Fruit fly (Drosophila melanogaster) whole organism, adult: ENCODE measurements around the gene Tep4.

Experiments
- CG11617 ChIP-seq: fragments of 200-800 bp; sonication (Bioruptor generic); optimal IDR thresholded peaks from 2 replicates; lab custom pipeline; 2017; ENCODE audit warnings: mild to moderate bottlenecking, missing biosample characterization, missing genetic modification reagents, missing genetic modification characterization
- CG12768 ChIP-seq: fragments of 200-800 bp; sonication (Bioruptor generic); optimal IDR thresholded peaks from 2 replicates; lab custom pipeline; 2017; ENCODE audit warnings: missing biosample characterization, missing genetic modification characterization, mild to moderate bottlenecking, moderate library complexity, missing genetic modification reagents
- CG14711 ChIP-seq: fragments of 200-800 bp; sonication (Bioruptor generic); optimal IDR thresholded peaks from 2 replicates; lab custom pipeline; 2018; ENCODE audit warnings: missing biosample characterization, mild to moderate bottlenecking, missing genetic modification characterization, moderate library complexity
- CG1620 ChIP-seq: fragments of 200-800 bp; sonication (Bioruptor generic); optimal IDR thresholded peaks from 2 replicates; lab custom pipeline; 2016; ENCODE audit warnings: missing biosample characterization, missing genetic modification characterization
- CG33017 ChIP-seq: fragments of 200-800 bp; sonication (Bioruptor generic); optimal IDR thresholded peaks from 2 replicates; lab custom pipeline; 2018; ENCODE audit warnings: missing biosample characterization, mild to moderate bottlenecking, missing genetic modification characterization, moderate library complexity
- CG5204 ChIP-seq: fragments of 200-800 bp; sonication (Bioruptor generic); optimal IDR thresholded peaks from 2 replicates; lab custom pipeline; 2016; ENCODE audit warnings: missing biosample characterization, missing genetic modification characterization
- CG7045 ChIP-seq: fragments of 200-800 bp; sonication (Bioruptor generic); optimal IDR thresholded peaks from 2 replicates; lab custom pipeline; 2017; ENCODE audit warnings: missing biosample characterization, mild to moderate bottlenecking, missing genetic modification characterization
- CG7101 ChIP-seq: fragments of 200-800 bp; sonication (Bioruptor generic); optimal IDR thresholded peaks from 2 replicates; lab custom pipeline; 2018; ENCODE audit warnings: missing biosample characterization, mild to moderate bottlenecking, missing genetic modification characterization, moderate library complexity
- Clk ChIP-seq: fragments of 200-800 bp; sonication (Bioruptor generic); optimal IDR thresholded peaks from 2 replicates; lab custom pipeline; 2017; ENCODE audit warnings: missing biosample characterization, missing genetic modification characterization
- Crg-1 ChIP-seq: fragments of 200-800 bp; sonication (Bioruptor generic); optimal IDR thresholded peaks from 2 replicates; lab custom pipeline; 2016; ENCODE audit warnings: missing biosample characterization, missing genetic modification characterization
- Hr96 ChIP-seq: fragments of 200-800 bp; sonication (Bioruptor generic); optimal IDR thresholded peaks from 2 replicates; lab custom pipeline; 2016; ENCODE audit warnings: missing biosample characterization, missing genetic modification characterization
- Mnt ChIP-seq: fragments of 200-800 bp; sonication (Bioruptor generic); optimal IDR thresholded peaks from 2 replicates; lab custom pipeline; 2016; ENCODE audit warnings: missing biosample characterization, mild to moderate bottlenecking, missing genetic modification characterization
- bab1 ChIP-seq: fragments of 200-800 bp; sonication (Bioruptor generic); optimal IDR thresholded peaks from 3 replicates; lab custom pipeline; 2019; ENCODE audit warnings: missing biosample characterization, mild to moderate bottlenecking, missing genetic modification characterization, moderate library complexity
- cic ChIP-seq: fragments of 200-800 bp; sonication (Bioruptor generic); optimal IDR thresholded peaks from 2 replicates; lab custom pipeline; 2017; ENCODE audit warnings: missing biosample characterization, mild to moderate bottlenecking, missing genetic modification characterization, moderate library complexity
- cnc ChIP-seq, 2 experiments: fragments of >200 bp; optimal IDR thresholded peaks; 2 replicates each; lab custom pipeline; 2017
- kay ChIP-seq: fragments of 200-800 bp; sonication (Bioruptor generic); peaks from one replicate; lab custom pipeline; 2016; ENCODE audit warnings: missing biosample characterization, missing genetic modification characterization, borderline replicate concordance
- ovo ChIP-seq: fragments of 200-800 bp; sonication (Bioruptor generic); optimal IDR thresholded peaks from 2 replicates; lab custom pipeline; 2016; ENCODE audit warnings: missing biosample characterization, missing genetic modification characterization
- pad ChIP-seq: fragments of 200-800 bp; sonication (Bioruptor generic); optimal IDR thresholded peaks from 3 replicates; lab custom pipeline; 2017; ENCODE audit warnings: missing biosample characterization, missing genetic modification characterization, mild to moderate bottlenecking, moderate library complexity, missing genetic modification reagents
- tj ChIP-seq: fragments of 200-800 bp; sonication (Bioruptor generic); optimal IDR thresholded peaks from 3 replicates; lab custom pipeline; 2017; ENCODE audit warnings: missing biosample characterization, mild to moderate bottlenecking, missing genetic modification characterization, moderate library complexity
- toe ChIP-seq: fragments of 200-800 bp; sonication (Bioruptor generic); optimal IDR thresholded peaks from 2 replicates; lab custom pipeline; 2016; ENCODE audit warnings: missing biosample characterization, missing genetic modification characterization

Gene Tep4

DNA sequence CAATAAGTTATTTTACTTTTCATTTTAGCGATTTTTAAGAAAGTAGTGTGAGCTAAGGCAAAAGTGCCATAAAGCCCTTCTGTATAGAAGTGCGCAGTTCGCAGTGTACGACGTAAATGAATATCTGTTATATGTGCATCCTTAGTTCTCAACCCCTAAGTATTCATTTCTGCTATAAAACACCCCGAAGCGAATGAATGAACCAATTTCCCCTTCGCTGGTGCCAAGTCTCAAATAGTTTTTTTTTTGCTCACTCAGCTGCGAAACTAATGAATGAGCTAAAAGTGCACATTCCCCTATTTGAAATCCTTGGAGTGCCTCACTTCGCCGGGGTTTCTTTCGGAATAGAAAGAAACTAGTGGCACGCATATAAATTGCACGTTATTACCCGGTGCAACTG lies 42.3 kb downstream of the Tep4 start:
- no peak for TF ChIP-seq CG7101 (tag; lab: Kevin White, UChicago)
- peak; percentile 96 for TF ChIP-seq pad

DNA sequence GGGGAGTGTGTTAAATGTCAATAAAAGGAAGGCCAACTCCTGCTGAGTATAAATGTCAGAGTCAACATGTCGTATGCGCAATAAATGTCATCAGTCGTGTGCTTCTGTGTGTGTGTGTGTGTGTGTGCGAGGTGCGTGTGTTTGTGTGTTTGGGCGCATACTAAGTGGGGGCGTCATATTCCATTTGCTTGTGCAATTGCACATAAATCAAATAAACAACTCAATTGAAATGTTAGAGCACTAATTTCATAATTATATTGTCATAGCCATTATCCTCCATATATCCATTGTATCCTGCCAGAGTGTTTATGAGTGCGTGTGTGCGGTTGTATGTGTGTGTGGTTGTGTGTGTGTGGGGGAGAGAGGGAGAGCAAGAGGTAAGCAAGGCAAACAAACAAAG lies 45.8 kb downstream of the Tep4 start:
- TF ChIP-seq cnc (optimal IDR thresholded peaks at IDR 0.05; lab: Kevin White, UChicago), result no peak
- TF ChIP-seq CG14711 (tag; lab: Kevin White, UChicago), result no peak
- TF ChIP-seq CG33017 (tag; lab: Kevin White, UChicago), result no peak
- TF ChIP-seq bab1, result no peak
- no peak for TF ChIP-seq cic (GFP tag; lab: Kevin White, UChicago)
- no peak for TF ChIP-seq ovo (GFP tag; lab: Kevin White, UChicago)
- no peak for TF ChIP-seq CG7045 (GFP tag; lab: Kevin White, UChicago)
- TF ChIP-seq tj, result no peak
- no peak for TF ChIP-seq CG1620 (GFP tag; lab: Kevin White, UChicago)
- TF ChIP-seq toe (GFP tag; lab: Kevin White, UChicago), result no peak
- TF ChIP-seq CG5204 (GFP tag; lab: Kevin White, UChicago), result no peak
- no peak for TF ChIP-seq CG11617 (GFP tag; lab: Kevin White, UChicago)
- no peak for TF ChIP-seq Clk
- no peak for TF ChIP-seq Hr96 (GFP tag; lab: Kevin White, UChicago)
- no peak for TF ChIP-seq CG12768 (GFP tag; lab: Kevin White, UChicago)
- no peak for TF ChIP-seq pad
- no peak for TF ChIP-seq CG7101 (tag; lab: Kevin White, UChicago)

DNA sequence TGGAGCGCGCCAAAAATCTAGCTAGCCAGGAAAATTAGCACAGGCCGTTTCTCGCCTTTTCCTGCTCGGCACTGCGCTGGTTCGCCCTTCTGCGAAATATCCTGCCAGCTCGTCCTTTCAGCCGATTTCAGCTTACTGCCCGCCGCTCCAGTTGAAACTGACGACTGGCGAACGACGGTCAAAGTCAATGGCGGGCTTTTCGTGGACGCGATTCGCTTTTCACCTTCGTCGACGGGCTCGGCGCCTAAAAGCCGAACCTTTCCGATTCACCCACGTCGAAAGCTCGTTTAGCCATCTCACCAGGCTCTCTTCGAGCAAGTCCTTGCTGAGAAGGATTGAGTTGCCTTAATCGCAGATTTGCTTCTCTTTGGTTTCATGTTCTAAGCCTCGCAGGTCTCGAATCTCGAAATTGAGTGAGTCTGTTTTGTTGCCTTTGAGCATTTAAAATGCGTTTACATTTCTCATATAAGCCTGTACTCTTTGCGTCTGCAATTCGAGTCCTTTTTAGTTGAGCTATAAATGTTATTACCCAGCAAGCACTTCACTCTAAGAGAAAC lies 57.1 kb downstream of the Tep4 start:
- no peak for TF ChIP-seq cic (GFP tag; lab: Kevin White, UChicago)
- no peak for TF ChIP-seq CG7045 (GFP tag; lab: Kevin White, UChicago)
- TF ChIP-seq cnc (optimal IDR thresholded peaks at IDR 0.05; lab: Kevin White, UChicago), result no peak
- no peak for TF ChIP-seq CG14711 (tag; lab: Kevin White, UChicago)
- TF ChIP-seq pad, result no peak
- TF ChIP-seq CG1620 (GFP tag; lab: Kevin White, UChicago), result no peak
- no peak for TF ChIP-seq CG5204 (GFP tag; lab: Kevin White, UChicago)
- no peak for TF ChIP-seq kay
- TF ChIP-seq Hr96 (GFP tag; lab: Kevin White, UChicago), result no peak
- TF ChIP-seq Crg-1, result no peak
- no peak for TF ChIP-seq tj
- TF ChIP-seq Mnt (GFP tag; lab: Kevin White, UChicago), result no peak
- TF ChIP-seq Clk, result no peak
- TF ChIP-seq CG7101 (tag; lab: Kevin White, UChicago), result no peak
- TF ChIP-seq bab1, result no peak
- TF ChIP-seq CG12768 (GFP tag; lab: Kevin White, UChicago), result no peak
- TF ChIP-seq ovo (GFP tag; lab: Kevin White, UChicago), result no peak
- TF ChIP-seq toe (GFP tag; lab: Kevin White, UChicago), result no peak
- no peak for TF ChIP-seq CG33017 (tag; lab: Kevin White, UChicago)
- no peak for TF ChIP-seq CG11617 (GFP tag; lab: Kevin White, UChicago)
